Fruit fly (Drosophila melanogaster): ENCODE results near the gene CG34291.

DNA sequence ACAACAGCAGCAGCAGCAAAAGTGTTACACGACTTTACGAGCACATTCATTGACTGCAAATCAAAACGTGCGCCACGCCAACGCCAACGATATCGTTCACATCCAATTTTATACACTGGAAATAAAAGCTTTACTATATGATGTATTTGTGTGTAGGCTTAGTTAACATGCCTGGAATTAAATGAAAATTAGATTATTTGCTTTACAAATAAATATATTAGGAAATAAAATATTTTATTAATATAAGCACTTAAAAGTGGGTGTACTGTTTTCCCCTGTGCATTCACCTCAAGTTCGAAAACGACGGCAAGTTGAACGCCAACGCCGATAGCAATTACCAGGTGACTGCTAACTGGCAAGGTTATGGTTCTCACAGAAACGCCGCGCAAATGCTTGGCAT is 15.8 kb downstream of the CG34291 start:
- TF ChIP-seq Pif1B (GFP tag; optimal IDR thresholded peaks at IDR 0.05), result no peak
- no peak for TF ChIP-seq CG15710 (tag; optimal IDR thresholded peaks at IDR 0.05)
- TF ChIP-seq CG10348 (GFP tag; IDR thresholded peaks at IDR 0.05), result no peak
- no peak for TF ChIP-seq CG14655 (GFP tag; optimal IDR thresholded peaks at IDR 0.05)
- TF ChIP-seq CG34367 (tag; optimal IDR thresholded peaks at IDR 0.05), result no peak

Data from whole organism, pupa.